Fruit fly (Drosophila melanogaster) whole organism, embryonic: ENCODE measurements around the gene CG12522.

Experiments
- Adf1 ChIP-seq: fragments of 200-800 bp; sonication (Bioruptor generic); IDR thresholded peaks from 2 replicates; pipeline ENCODE4 v1.3.6; 2022; ENCODE audit warnings: missing biosample characterization, missing genetic modification characterization
- Bdp1 ChIP-seq: fragments of 200-800 bp; sonication (Bioruptor generic); optimal IDR thresholded peaks from 3 replicates; lab custom pipeline; 2016; ENCODE audit warnings: missing biosample characterization, missing genetic modification characterization
- Bgb ChIP-seq: fragments of 200-800 bp; sonication (Bioruptor generic); IDR thresholded peaks from 2 replicates; pipeline ENCODE4 v1.3.6; 2022; ENCODE audit warnings: missing biosample characterization, missing genetic modification characterization; ENCODE audit not compliant: partially characterized antibody
- Blimp-1 ChIP-seq: fragments of 200-800 bp; sonication (Bioruptor generic); optimal IDR thresholded peaks from 3 replicates; lab custom pipeline; 2018; ENCODE audit warnings: missing biosample characterization, missing genetic modification characterization, mild to moderate bottlenecking, moderate library complexity, missing genetic modification reagents
- CG10209 ChIP-seq: fragments of 200-800 bp; sonication (Bioruptor generic); optimal IDR thresholded peaks from 3 replicates; lab custom pipeline; 2017; ENCODE audit warnings: missing biosample characterization, mild to moderate bottlenecking, missing genetic modification characterization, missing genetic modification reagents
- CG1024 ChIP-seq: fragments of 200-800 bp; sonication (Bioruptor generic); IDR thresholded peaks from 2 replicates; pipeline ENCODE4 v1.3.6; 2022; ENCODE audit warnings: missing biosample characterization, missing genetic modification characterization
- CG13296 ChIP-seq: fragments of 200-800 bp; sonication (Bioruptor generic); optimal IDR thresholded peaks from 3 replicates; lab custom pipeline; 2018; ENCODE audit warnings: missing biosample characterization, mild to moderate bottlenecking, missing genetic modification characterization
- CG13775 ChIP-seq: fragments of 200-800 bp; sonication (Bioruptor generic); optimal IDR thresholded peaks from 3 replicates; lab custom pipeline; 2017; ENCODE audit warnings: missing biosample characterization, mild to moderate bottlenecking, missing genetic modification characterization
- CG14441 ChIP-seq: fragments of 200-800 bp; sonication (Bioruptor generic); IDR thresholded peaks from 2 replicates; pipeline ENCODE4 v1.3.6; 2022; ENCODE audit warnings: missing biosample characterization, missing genetic modification characterization
- CG15696 ChIP-seq: fragments of 200-800 bp; sonication (Bioruptor generic); optimal IDR thresholded peaks from 2 replicates; lab custom pipeline; 2019; ENCODE audit warnings: missing biosample characterization, mild to moderate bottlenecking, missing genetic modification characterization, moderate library complexity
- CG17361 ChIP-seq: fragments of 200-800 bp; sonication (Bioruptor generic); IDR thresholded peaks from 3 replicates; pipeline ENCODE4 v1.3.6; 2022; ENCODE audit warnings: missing biosample characterization, missing genetic modification characterization
- CG2678 ChIP-seq: fragments of 200-800 bp; sonication (Bioruptor generic); optimal IDR thresholded peaks from 3 replicates; lab custom pipeline; 2019; ENCODE audit warnings: missing biosample characterization, mild to moderate bottlenecking, missing genetic modification characterization, moderate library complexity
- CG2875 ChIP-seq: fragments of 200-800 bp; sonication (Bioruptor generic); optimal IDR thresholded peaks from 2 replicates; lab custom pipeline; 2017; ENCODE audit warnings: missing biosample characterization, mild to moderate bottlenecking, missing genetic modification characterization, missing genetic modification reagents
- CG4820 ChIP-seq: fragments of 200-800 bp; sonication (Bioruptor generic); optimal IDR thresholded peaks from 3 replicates; lab custom pipeline; 2016; ENCODE audit warnings: missing biosample characterization, missing genetic modification characterization
- CG5245 ChIP-seq: fragments of 200-800 bp; sonication (Bioruptor generic); optimal IDR thresholded peaks from 3 replicates; lab custom pipeline; 2016; ENCODE audit warnings: missing biosample characterization, missing genetic modification characterization
- CG6272 ChIP-seq: fragments of 200-800 bp; sonication (Bioruptor generic); IDR thresholded peaks from 2 replicates; pipeline ENCODE4 v1.3.6; 2022; ENCODE audit warnings: missing biosample characterization, missing genetic modification characterization
- CG6854 ChIP-seq: fragments of 200-800 bp; sonication (Bioruptor generic); optimal IDR thresholded peaks from 3 replicates; lab custom pipeline; 2017; ENCODE audit warnings: missing biosample characterization, mild to moderate bottlenecking, missing genetic modification characterization
- CG7745 ChIP-seq: fragments of 200-800 bp; sonication (Bioruptor generic); optimal IDR thresholded peaks from 2 replicates; lab custom pipeline; 2018; ENCODE audit warnings: missing biosample characterization, mild to moderate bottlenecking, missing genetic modification characterization, moderate library complexity
- CG8478 ChIP-seq: fragments of >200 bp; optimal IDR thresholded peaks from 2 replicates; lab custom pipeline; 2018
- CG8765 ChIP-seq: fragments of 200-800 bp; sonication (Bioruptor generic); IDR thresholded peaks from 2 replicates; pipeline ENCODE4 v1.3.6; 2022; ENCODE audit warnings: missing biosample characterization, missing genetic modification characterization
- Dip3 ChIP-seq: fragments of 200-800 bp; sonication (Bioruptor generic); optimal IDR thresholded peaks from 3 replicates; lab custom pipeline; 2016; ENCODE audit warnings: missing biosample characterization, missing genetic modification characterization
- Dll ChIP-seq: fragments of 200-800 bp; sonication (Bioruptor generic); IDR thresholded peaks from 4 replicates; pipeline ENCODE4 v1.3.6; 2022; ENCODE audit warnings: missing biosample characterization, missing genetic modification characterization; ENCODE audit not compliant: partially characterized antibody
- ERR ChIP-seq: fragments of 200-800 bp; sonication (Bioruptor generic); optimal IDR thresholded peaks from 2 replicates; lab custom pipeline; 2016; ENCODE audit warnings: missing biosample characterization, missing genetic modification characterization
- Ets97D ChIP-seq: fragments of 200-800 bp; sonication (Bioruptor generic); optimal IDR thresholded peaks from 3 replicates; lab custom pipeline; 2016; ENCODE audit warnings: missing biosample characterization, missing genetic modification characterization
- Fer1 ChIP-seq: fragments of 200-800 bp; sonication (Bioruptor generic); optimal IDR thresholded peaks from 2 replicates; lab custom pipeline; 2017; ENCODE audit warnings: missing biosample characterization, mild to moderate bottlenecking, missing genetic modification characterization
- GATAe ChIP-seq: fragments of 200-800 bp; sonication (Bioruptor generic); conservative IDR thresholded peaks from 2 replicates; pipeline ENCODE4 v1.3.6; 2022; ENCODE audit warnings: missing biosample characterization, missing genetic modification characterization
- HLH3B ChIP-seq: fragments of 200-800 bp; sonication (Bioruptor generic); IDR thresholded peaks from 2 replicates; pipeline ENCODE4 v1.3.6; 2022; ENCODE audit warnings: missing biosample characterization, missing genetic modification characterization
- HLH4C ChIP-seq: fragments of 200-800 bp; sonication (Bioruptor generic); IDR thresholded peaks from 3 replicates; pipeline ENCODE4 v1.3.6; 2022; ENCODE audit warnings: missing biosample characterization, missing genetic modification characterization; ENCODE audit not compliant: partially characterized antibody
- HmgD ChIP-seq: fragments of 200-800 bp; sonication (Bioruptor generic); optimal IDR thresholded peaks from 3 replicates; lab custom pipeline; 2016; ENCODE audit warnings: missing biosample characterization, missing genetic modification characterization
- Hr3 ChIP-seq: fragments of 200-800 bp; sonication (Bioruptor generic); optimal IDR thresholded peaks from 3 replicates; lab custom pipeline; 2016; ENCODE audit warnings: missing biosample characterization, missing genetic modification characterization
- Hsf ChIP-seq: fragments of 200-800 bp; sonication (Bioruptor generic); optimal IDR thresholded peaks from 3 replicates; lab custom pipeline; 2016; ENCODE audit warnings: missing biosample characterization, missing genetic modification characterization
- Meics ChIP-seq: fragments of 200-800 bp; sonication (Bioruptor generic); optimal IDR thresholded peaks from 2 replicates; lab custom pipeline; 2017; ENCODE audit warnings: missing biosample characterization, mild to moderate bottlenecking, missing genetic modification characterization
- NC2α ChIP-seq: fragments of 200-800 bp; sonication (Bioruptor generic); optimal IDR thresholded peaks from 2 replicates; lab custom pipeline; 2016; ENCODE audit warnings: missing biosample characterization, missing genetic modification characterization
- Sox102F ChIP-seq: fragments of 200-800 bp; sonication (Bioruptor generic); optimal IDR thresholded peaks from 2 replicates; lab custom pipeline; 2018; ENCODE audit warnings: missing biosample characterization, mild to moderate bottlenecking, missing genetic modification characterization, moderate library complexity
- Stat92E ChIP-seq, 3 experiments: fragments of >200 bp in 2 of 3; fragments of 200-800 bp in 1 of 3; sonication (Bioruptor generic) in 1 of 3; optimal IDR thresholded peaks; 2 replicates each; lab custom pipeline; 2017 to 2019; ENCODE audit warnings: missing biosample characterization in 3 of 3, missing genetic modification characterization in 3 of 3, mild to moderate bottlenecking in 1 of 3, moderate library complexity in 1 of 3
- Taf1 ChIP-seq: fragments of 200-800 bp; sonication (Bioruptor generic); IDR thresholded peaks from 2 replicates; pipeline ENCODE4 v1.3.6; 2022; ENCODE audit warnings: missing biosample characterization, missing genetic modification characterization
- Xbp1 ChIP-seq: fragments of 200-800 bp; sonication (Bioruptor generic); optimal IDR thresholded peaks from 3 replicates; lab custom pipeline; 2016; ENCODE audit warnings: missing biosample characterization, mild to moderate bottlenecking, missing genetic modification characterization
- abd-A ChIP-seq: fragments of 200-800 bp; sonication (Bioruptor generic); optimal IDR thresholded peaks from 3 replicates; lab custom pipeline; 2019; ENCODE audit warnings: missing biosample characterization, mild to moderate bottlenecking, missing genetic modification characterization, moderate library complexity
- crc ChIP-seq: fragments of 200-800 bp; sonication (Bioruptor generic); optimal IDR thresholded peaks from 2 replicates; lab custom pipeline; 2016; ENCODE audit warnings: missing biosample characterization, missing genetic modification characterization
- dan ChIP-seq: fragments of 200-800 bp; sonication (Bioruptor generic); IDR thresholded peaks from 2 replicates; pipeline ENCODE4 v1.3.6; 2022; ENCODE audit warnings: missing biosample characterization, missing genetic modification characterization
- dmrt99B ChIP-seq: fragments of 200-800 bp; sonication (Bioruptor generic); optimal IDR thresholded peaks from 2 replicates; lab custom pipeline; 2018; ENCODE audit warnings: missing biosample characterization, mild to moderate bottlenecking, missing genetic modification characterization, moderate library complexity
- fd3F ChIP-seq: fragments of 200-800 bp; sonication (Bioruptor generic); optimal IDR thresholded peaks from 2 replicates; lab custom pipeline; 2018; ENCODE audit warnings: missing biosample characterization, mild to moderate bottlenecking, missing genetic modification characterization, moderate library complexity
- gem ChIP-seq: fragments of 200-800 bp; sonication (Bioruptor generic); optimal IDR thresholded peaks from 2 replicates; lab custom pipeline; 2019; ENCODE audit warnings: missing biosample characterization, mild to moderate bottlenecking, missing genetic modification characterization, moderate library complexity
- grau ChIP-seq: fragments of 200-800 bp; optimal IDR thresholded peaks from 3 replicates; lab custom pipeline; 2019; ENCODE audit warnings: missing biosample characterization, mild to moderate bottlenecking, missing genetic modification characterization, moderate library complexity
- gt ChIP-seq: fragments of 200-800 bp; sonication (Bioruptor generic); IDR thresholded peaks from 2 replicates; pipeline ENCODE4 v1.3.6; 2022; ENCODE audit warnings: missing biosample characterization, missing genetic modification characterization
- lmd ChIP-seq: fragments of 200-800 bp; sonication (Bioruptor generic); IDR thresholded peaks from 2 replicates; pipeline ENCODE4 v1.3.6; 2022; ENCODE audit warnings: missing biosample characterization, missing genetic modification characterization
- nau ChIP-seq: fragments of 200-800 bp; sonication (Bioruptor generic); optimal IDR thresholded peaks from 3 replicates; lab custom pipeline; 2017; ENCODE audit warnings: missing biosample characterization, mild to moderate bottlenecking, missing genetic modification characterization, missing genetic modification reagents
- onecut ChIP-seq: fragments of 200-800 bp; sonication (Bioruptor generic); IDR thresholded peaks from 2 replicates; pipeline ENCODE4 v1.3.6; 2022; ENCODE audit warnings: missing biosample characterization, missing genetic modification characterization
- pho ChIP-seq: fragments of 200-800 bp; sonication (Bioruptor generic); optimal IDR thresholded peaks from 2 replicates; lab custom pipeline; 2016; ENCODE audit warnings: missing biosample characterization, missing genetic modification characterization
- pum ChIP-seq: fragments of 200-800 bp; sonication (Bioruptor generic); optimal IDR thresholded peaks from 2 replicates; lab custom pipeline; 2016; ENCODE audit warnings: missing biosample characterization, missing genetic modification characterization
- so ChIP-seq: fragments of 200-800 bp; sonication (Bioruptor generic); IDR thresholded peaks from 3 replicates; pipeline ENCODE4 v1.3.6; 2022; ENCODE audit warnings: missing biosample characterization, missing genetic modification characterization
- vnd ChIP-seq: fragments of 200-800 bp; sonication (Bioruptor generic); IDR thresholded peaks from 3 replicates; pipeline ENCODE4 v1.3.6; 2022; ENCODE audit warnings: missing biosample characterization, missing genetic modification characterization; ENCODE audit not compliant: partially characterized antibody

CG12522 gene

DNA sequence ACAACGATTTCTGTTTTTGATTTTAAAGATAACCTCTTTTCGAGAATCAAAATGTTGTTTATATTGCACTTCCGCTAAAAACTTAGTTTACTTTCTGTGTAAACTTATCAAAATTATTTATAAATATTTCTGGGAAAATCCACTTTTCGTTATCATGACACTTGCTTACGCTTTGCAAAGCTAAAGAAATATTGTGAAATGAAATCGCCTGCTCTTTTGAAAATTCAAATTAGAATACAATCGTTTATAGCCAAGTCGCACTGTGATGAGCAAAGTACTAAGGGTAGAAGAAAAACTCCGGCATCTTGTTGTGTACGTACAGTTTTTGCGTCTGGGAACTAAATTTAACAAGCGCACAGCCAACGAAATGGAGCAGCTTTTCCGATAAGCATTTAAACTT, 16.4 kb downstream of the CG12522 start (continued):
- TF ChIP-seq dan (GFP tag; lab: Robert Waterston, UW) (no peak), HLH4C (GFP tag; lab: Robert Waterston, UW) (no peak), NC2α (no peak), nau (GFP tag; lab: Kevin White, UChicago) (no peak), Meics (GFP tag; lab: Kevin White, UChicago) (no peak), CG4820 (GFP tag; lab: Kevin White, UChicago) (no peak), Hsf (GFP tag; lab: Kevin White, UChicago) (no peak), Dip3 (GFP tag; lab: Kevin White, UChicago) (no peak), CG17361 (GFP tag; lab: Robert Waterston, UW) (peak; percentile 34; the same call in 1 of the 3 replicates), CG6854 (GFP tag; lab: Kevin White, UChicago) (no peak), Dll (no peak), Stat92E (GFP tag; optimal IDR thresholded peaks at IDR 0.05; lab: Kevin White, UChicago) (no peak), vnd (GFP tag; lab: Robert Waterston, UW) (no peak), ERR (GFP tag; lab: Kevin White, UChicago) (no peak), CG10209 (GFP tag; lab: Kevin White, UChicago) (no peak), fd3F (GFP tag; lab: Kevin White, UChicago) (no peak), HLH3B (GFP tag; lab: Robert Waterston, UW) (0 out of 2 replicates have a peak, but pooled peaks have one; percentile 21), lmd (0 out of 2 replicates have a peak, but pooled peaks have one; percentile 13), Ets97D (GFP tag; lab: Kevin White, UChicago) (no peak), so (GFP tag; lab: Robert Waterston, UW) (no peak), Sox102F (GFP tag; lab: Kevin White, UChicago) (peak; percentile 6), CG5245 (GFP tag; lab: Kevin White, UChicago) (no peak), Taf1 (no peak), CG2678 (tag; lab: Kevin White, UChicago) (peak; percentile 42), abd-A (tag; lab: Kevin White, UChicago) (no peak), grau (peak; percentile 89), CG13296 (GFP tag; lab: Kevin White, UChicago) (no peak), dmrt99B (tag; lab: Kevin White, UChicago) (peak; percentile 29), Xbp1 (GFP tag; lab: Kevin White, UChicago) (peak; percentile 1), crc (GFP tag; lab: Kevin White, UChicago) (no peak), Blimp-1 (GFP tag; lab: Kevin White, UChicago) (peak; percentile 16), CG7745 (tag; lab: Kevin White, UChicago) (no peak), CG13775 (GFP tag; lab: Kevin White, UChicago) (no peak), Adf1 (GFP tag; lab: Robert Waterston, UW) (no peak), CG2875 (GFP tag; lab: Kevin White, UChicago) (no peak), gem (peak; percentile 52), Fer1 (GFP tag; lab: Kevin White, UChicago) (no peak), pho (no peak), CG1024 (GFP tag; lab: Robert Waterston, UW) (no peak), CG8478 (lab: Kevin White, UChicago) (no peak), pum (GFP tag; lab: Kevin White, UChicago) (no peak), Bdp1 (no peak), Bgb (no peak), gt (no peak), CG15696 (tag; lab: Kevin White, UChicago) (no peak), GATAe (GFP tag; lab: Robert Waterston, UW) (no peak), Hr3 (GFP tag; lab: Kevin White, UChicago) (no peak), CG6272 (GFP tag; lab: Robert Waterston, UW) (no peak), CG14441 (GFP tag; lab: Robert Waterston, UW) (no peak), CG8765 (no peak), onecut (GFP tag; lab: Robert Waterston, UW) (no peak), HmgD (GFP tag; lab: Kevin White, UChicago) (no peak)
